Worm (Caenorhabditis elegans) whole organism, L4 larva: ENCODE measurements around the gene F59B10.4.

Experiments
- F10B5.3 ChIP-seq: sonication (generic microtip); optimal IDR thresholded peaks from 2 replicates; lab custom pipeline; 2016; ENCODE audit warnings: mild to moderate bottlenecking, missing genetic modification characterization, missing compliant biosample characterization
- F26F4.8 ChIP-seq: fragments of 200-800 bp; sonication (Bioruptor generic); conservative IDR thresholded peaks from 2 replicates; pipeline ENCODE4 v1.3.6; 2022; ENCODE audit warnings: missing genetic modification characterization, missing compliant biosample characterization
- F37D6.2 ChIP-seq: sonication (generic microtip); optimal IDR thresholded peaks from 2 replicates; lab custom pipeline; 2016; ENCODE audit warnings: mild to moderate bottlenecking, missing genetic modification characterization, missing compliant biosample characterization
- F44E2.7 ChIP-seq: fragments of 200-800 bp; sonication (Bioruptor generic); IDR thresholded peaks from 2 replicates; pipeline ENCODE4 v2.1.2; 2022; ENCODE audit warnings: missing genetic modification characterization, missing compliant biosample characterization
- T20F7.1 ChIP-seq: fragments of 200-800 bp; sonication (Bioruptor generic); optimal IDR thresholded peaks from 2 replicates; lab custom pipeline; 2018; ENCODE audit warnings: mild to moderate bottlenecking, missing genetic modification characterization, missing compliant biosample characterization
- Y105C5A.15 ChIP-seq: fragments of 200-800 bp; sonication (Bioruptor generic); IDR thresholded peaks from 2 replicates; pipeline ENCODE4 v1.3.6; 2022; ENCODE audit warnings: missing genetic modification characterization, missing compliant biosample characterization
- aha-1 ChIP-seq: fragments of 150-350 bp; peaks from one replicate; lab custom pipeline; 2014; ENCODE audit warnings: missing biosample characterization, missing genetic modification characterization
- aly-2 ChIP-seq: sonication (generic microtip); optimal IDR thresholded peaks from 2 replicates; lab custom pipeline; 2018; ENCODE audit warnings: missing biosample characterization, missing genetic modification characterization
- ama-1 ChIP-seq: fragments of 150-350 bp; optimal IDR thresholded peaks from 2 replicates; lab custom pipeline; 2014; ENCODE audit warnings: inconsistent platforms, mixed read lengths
- attf-4 ChIP-seq: sonication (generic microtip); optimal IDR thresholded peaks from 3 replicates; lab custom pipeline; 2017; ENCODE audit warnings: missing biosample characterization, missing genetic modification characterization
- ceh-32 ChIP-seq: sonication (generic microtip); optimal IDR thresholded peaks from 2 replicates; lab custom pipeline; 2016; ENCODE audit warnings: mild to moderate bottlenecking, missing genetic modification characterization, missing compliant biosample characterization; ENCODE audit not compliant: poor library complexity
- ceh-82 ChIP-seq: sonication (generic microtip); optimal IDR thresholded peaks from 2 replicates; lab custom pipeline; 2017; ENCODE audit warnings: missing biosample characterization, missing genetic modification characterization
- ces-1 ChIP-seq: fragments of 150-350 bp; sonication (generic microtip); optimal IDR thresholded peaks from 4 replicates; lab custom pipeline; 2014; ENCODE audit warnings: missing biosample characterization, missing genetic modification reagents, missing genetic modification characterization
- ctbp-1 ChIP-seq: fragments of 200-800 bp; sonication (Bioruptor generic); IDR thresholded peaks from 2 replicates; pipeline ENCODE4 v1.3.6; 2022; ENCODE audit warnings: missing genetic modification reagents, missing genetic modification characterization, missing compliant biosample characterization
- daf-16 ChIP-seq, 3 experiments: sonication (generic microtip); optimal IDR thresholded peaks; 2 replicates each; lab custom pipeline; 2016 to 2017; ENCODE audit warnings: missing genetic modification characterization in 3 of 3, missing genetic modification reagents in 3 of 3, mild to moderate bottlenecking in 2 of 3, missing compliant biosample characterization in 2 of 3, missing biosample characterization in 1 of 3, moderate library complexity in 1 of 3
- daf-19 ChIP-seq: fragments of 200-800 bp; sonication (Bioruptor generic); conservative IDR thresholded peaks from 2 replicates; pipeline ENCODE4 v1.3.6; 2022; ENCODE audit warnings: missing genetic modification characterization, missing compliant biosample characterization
- dmd-6 ChIP-seq: fragments of 200-800 bp; sonication (Bioruptor generic); IDR thresholded peaks from 2 replicates; pipeline ENCODE4 v1.3.6; 2022; ENCODE audit warnings: missing genetic modification reagents, missing genetic modification characterization, missing compliant biosample characterization
- dmd-9 ChIP-seq: fragments of 200-800 bp; sonication (Bioruptor generic); IDR thresholded peaks from 2 replicates; pipeline ENCODE4 v1.3.6; 2022; ENCODE audit warnings: missing genetic modification reagents, missing genetic modification characterization, missing compliant biosample characterization
- dpl-1 ChIP-seq: fragments of 150-350 bp; optimal IDR thresholded peaks from 2 replicates; lab custom pipeline; 2014; ENCODE audit warnings: missing biosample characterization, missing genetic modification reagents, missing genetic modification characterization
- fos-1 ChIP-seq: fragments of 150-350 bp; optimal IDR thresholded peaks from 2 replicates; lab custom pipeline; 2014; ENCODE audit warnings: missing biosample characterization, missing genetic modification characterization
- hlh-11 ChIP-seq: fragments of 200-800 bp; sonication (Bioruptor generic); optimal IDR thresholded peaks from 2 replicates; lab custom pipeline; 2018; ENCODE audit warnings: mild to moderate bottlenecking, missing genetic modification characterization, missing compliant biosample characterization
- hmg-1.1 ChIP-seq: fragments of 200-800 bp; sonication (Bioruptor generic); IDR thresholded peaks from 2 replicates; pipeline ENCODE4 v1.3.6; 2022; ENCODE audit warnings: missing genetic modification reagents, missing genetic modification characterization, missing compliant biosample characterization
- jun-1 ChIP-seq: fragments of 150-350 bp; optimal IDR thresholded peaks from 2 replicates; lab custom pipeline; 2014; ENCODE audit warnings: missing biosample characterization, missing genetic modification reagents, missing genetic modification characterization
- lim-7 ChIP-seq: fragments of 200-800 bp; sonication (Bioruptor generic); IDR thresholded peaks from 2 replicates; pipeline ENCODE4 v1.3.6; 2022; ENCODE audit warnings: missing genetic modification characterization, missing compliant biosample characterization
- lin-1 ChIP-seq: fragments of 200-800 bp; sonication (Bioruptor generic); IDR thresholded peaks from 2 replicates; pipeline ENCODE4 v1.3.6; 2022; ENCODE audit warnings: missing genetic modification reagents, missing genetic modification characterization, missing compliant biosample characterization
- lin-39 ChIP-seq: fragments of 150-350 bp; optimal IDR thresholded peaks from 2 replicates; lab custom pipeline; 2014; ENCODE audit warnings: missing biosample characterization, missing genetic modification reagents, missing genetic modification characterization
- lsy-2 ChIP-seq, 2 experiments: fragments of 150-350 bp in 1 of 2; sonication (generic microtip) in 1 of 2; optimal IDR thresholded peaks; 2 replicates each; lab custom pipeline; 2014 to 2017; ENCODE audit warnings: missing biosample characterization in 2 of 2, missing genetic modification characterization in 2 of 2
- madf-9 ChIP-seq: fragments of 200-800 bp; sonication (Bioruptor generic); conservative IDR thresholded peaks from 2 replicates; pipeline ENCODE4 v1.3.6; 2022; ENCODE audit warnings: missing genetic modification reagents, missing genetic modification characterization, missing compliant biosample characterization
- mdl-1 ChIP-seq, 2 experiments: fragments of 150-350 bp in 1 of 2; sonication (generic microtip) in 1 of 2; optimal IDR thresholded peaks; 2 replicates each; lab custom pipeline; 2014 to 2017; ENCODE audit warnings: missing biosample characterization in 2 of 2, missing genetic modification characterization in 2 of 2
- mep-1 ChIP-seq: fragments of 150-350 bp; sonication (generic microtip); optimal IDR thresholded peaks from 3 replicates; lab custom pipeline; 2014; ENCODE audit warnings: missing biosample characterization, missing genetic modification characterization
- mes-2 ChIP-seq: sonication (generic microtip); optimal IDR thresholded peaks from 2 replicates; lab custom pipeline; 2016; ENCODE audit warnings: missing genotype, mild to moderate bottlenecking, missing genetic modification characterization, missing compliant biosample characterization; ENCODE audit not compliant: poor library complexity, severe bottlenecking
- nhr-102 ChIP-seq: sonication (generic microtip); optimal IDR thresholded peaks from 2 replicates; lab custom pipeline; 2016; ENCODE audit warnings: mild to moderate bottlenecking, missing genetic modification characterization, moderate library complexity, missing compliant biosample characterization
- nhr-11 ChIP-seq: fragments of 150-350 bp; optimal IDR thresholded peaks from 2 replicates; lab custom pipeline; 2014; ENCODE audit warnings: missing biosample characterization, missing genetic modification characterization
- nhr-28 ChIP-seq: fragments of 150-350 bp; optimal IDR thresholded peaks from 2 replicates; lab custom pipeline; 2014; ENCODE audit warnings: missing biosample characterization, missing genetic modification characterization
- nhr-41 ChIP-seq: fragments of 200-800 bp; sonication (Bioruptor generic); IDR thresholded peaks from 2 replicates; pipeline ENCODE4 v1.3.6; 2022; ENCODE audit warnings: missing genetic modification reagents, missing genetic modification characterization, missing compliant biosample characterization
- nhr-42 ChIP-seq: fragments of 200-800 bp; sonication (Bioruptor generic); IDR thresholded peaks from 2 replicates; pipeline ENCODE4 v1.3.6; 2022; ENCODE audit warnings: missing genetic modification characterization, missing compliant biosample characterization
- nhr-76 ChIP-seq: fragments of 150-350 bp; optimal IDR thresholded peaks from 2 replicates; lab custom pipeline; 2014; ENCODE audit warnings: missing biosample characterization, missing genetic modification characterization
- pha-4 ChIP-seq, 2 experiments: fragments of 150-350 bp in 1 of 2; fragments of 200-800 bp in 1 of 2; sonication (Bioruptor generic) in 1 of 2; IDR thresholded peaks in 1 of 2; optimal IDR thresholded peaks in 1 of 2; 2 replicates each; pipeline versions ENCODE4 v1.3.6 to Lab custom; 2014 to 2022; ENCODE audit warnings: missing genetic modification characterization in 2 of 2, missing genetic modification reagents in 2 of 2, missing biosample characterization in 1 of 2, missing compliant biosample characterization in 1 of 2
- pqm-1 ChIP-seq: sonication (generic microtip); optimal IDR thresholded peaks from 2 replicates; lab custom pipeline; 2017; ENCODE audit warnings: missing biosample characterization, missing genetic modification characterization
- sdz-12 ChIP-seq: fragments of 200-800 bp; sonication (Bioruptor generic); optimal IDR thresholded peaks from 2 replicates; lab custom pipeline; 2018; ENCODE audit warnings: mild to moderate bottlenecking, missing genetic modification characterization, missing compliant biosample characterization
- set-16 ChIP-seq: fragments of 200-800 bp; sonication (Bioruptor generic); IDR thresholded peaks from 2 replicates; pipeline ENCODE4 v1.3.6; 2022; ENCODE audit warnings: missing genetic modification reagents, missing genetic modification characterization, missing compliant biosample characterization
- skn-1 ChIP-seq: fragments of 150-350 bp; optimal IDR thresholded peaks from 2 replicates; lab custom pipeline; 2014; ENCODE audit warnings: missing biosample characterization, missing genetic modification characterization
- snpc-1.2 ChIP-seq: fragments of 200-800 bp; sonication (Bioruptor generic); IDR thresholded peaks from 2 replicates; pipeline ENCODE4 v1.3.6; 2022; ENCODE audit warnings: missing genetic modification reagents, missing genetic modification characterization, missing compliant biosample characterization
- spr-3 ChIP-seq: fragments of 200-800 bp; sonication (Bioruptor generic); optimal IDR thresholded peaks from 2 replicates; lab custom pipeline; 2018; ENCODE audit warnings: mild to moderate bottlenecking, missing genetic modification characterization, missing compliant biosample characterization
- tra-1 ChIP-seq: fragments of 200-800 bp; sonication (Bioruptor generic); IDR thresholded peaks from 2 replicates; pipeline ENCODE4 v1.3.6; 2022; ENCODE audit warnings: missing genetic modification reagents, missing genetic modification characterization, missing compliant biosample characterization
- unc-130 ChIP-seq: sonication (generic microtip); optimal IDR thresholded peaks from 2 replicates; lab custom pipeline; 2016; ENCODE audit warnings: missing genetic modification reagents, missing genetic modification characterization, missing compliant biosample characterization
- vab-7 ChIP-seq: fragments of 200-800 bp; sonication (Bioruptor generic); IDR thresholded peaks from 2 replicates; pipeline ENCODE4 v1.3.6; 2022; ENCODE audit warnings: missing genetic modification reagents, missing genetic modification characterization, missing compliant biosample characterization
- zag-1 ChIP-seq: fragments of 150-350 bp; optimal IDR thresholded peaks from 2 replicates; lab custom pipeline; 2014; ENCODE audit warnings: missing biosample characterization, missing genetic modification characterization
- zfp-3 ChIP-seq: fragments of 200-800 bp; sonication (Bioruptor generic); conservative IDR thresholded peaks from 2 replicates; pipeline ENCODE4 v1.3.6; 2022; ENCODE audit warnings: missing genetic modification reagents, missing genetic modification characterization, missing compliant biosample characterization

F59B10.4 gene

ce11 chrII:10559671-10560184, 40.8 kb upstream of the F59B10.4 start (continued):
- TF ChIP-seq nhr-28 (tag; lab: Kevin White, UChicago) (peak; percentile 32), hmg-1.1 (no peak), zag-1 (tag; lab: Kevin White, UChicago) (no peak), F37D6.2 (tag; lab: Kevin White, UChicago) (no peak), ama-1 (peak; percentile 1), ctbp-1 (GFP tag; lab: Robert Waterston, UW) (0 out of 2 replicates have a peak, but pooled peaks have one; percentile 13), lin-1 (no peak), F26F4.8 (no peak), nhr-41 (GFP tag; lab: Robert Waterston, UW) (no peak), daf-16 (GFP tag; optimal IDR thresholded peaks at IDR 0.05; lab: Kevin White, UChicago) (peak in 1 of 2 experiments; percentile 16), daf-16 (tag; optimal IDR thresholded peaks at IDR 0.05; lab: Kevin White, UChicago) (peak; percentile 75), snpc-1.2 (no peak), F44E2.7 (GFP tag; lab: Robert Waterston, UW) (no peak), T20F7.1 (GFP tag; lab: Kevin White, UChicago) (no peak), ceh-82 (tag; lab: Kevin White, UChicago) (no peak), lim-7 (GFP tag; lab: Robert Waterston, UW) (no peak), lin-39 (tag; lab: Kevin White, UChicago) (no peak), unc-130 (GFP tag; lab: Kevin White, UChicago) (no peak), aly-2 (tag; lab: Kevin White, UChicago) (no peak), ceh-32 (no peak)

DNA sequence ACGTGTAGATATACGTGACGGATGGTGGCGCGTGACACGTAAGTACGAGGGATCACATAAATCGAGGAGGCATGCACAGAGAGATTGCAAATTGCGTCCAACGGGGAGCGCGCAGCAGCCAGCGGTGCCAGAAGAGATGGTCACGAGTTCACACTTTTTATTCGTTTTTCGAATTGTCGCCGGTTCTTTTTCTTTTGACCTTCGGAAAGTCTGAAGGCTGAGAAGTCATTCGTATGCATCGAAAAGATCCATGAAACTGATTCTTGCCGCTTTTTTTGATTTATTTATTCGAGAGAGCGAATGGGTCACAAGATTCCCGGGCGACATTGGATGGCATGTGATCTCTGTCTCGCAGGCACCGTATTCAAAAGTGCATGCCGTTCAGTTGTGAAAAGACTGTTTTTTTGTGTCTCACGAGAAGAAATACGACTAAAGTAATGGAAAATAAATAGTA, 40.1 kb upstream of the F59B10.4 start:
- TF ChIP-seq zag-1 (tag; lab: Kevin White, UChicago) (no peak), aha-1 (tag; lab: Kevin White, UChicago) (peak; percentile 99), aly-2 (tag; lab: Kevin White, UChicago) (no peak), mes-2 (tag; lab: Kevin White, UChicago) (peak; percentile 15), zfp-3 (no peak), hlh-11 (tag; lab: Kevin White, UChicago) (peak; percentile 88), jun-1 (tag; lab: Kevin White, UChicago) (no peak), nhr-41 (GFP tag; lab: Robert Waterston, UW) (no peak), F10B5.3 (tag; lab: Kevin White, UChicago) (no peak), snpc-1.2 (no peak), nhr-11 (tag; lab: Kevin White, UChicago) (peak; percentile 73), dpl-1 (GFP tag; lab: Kevin White, UChicago) (peak; percentile 16), spr-3 (GFP tag; lab: Kevin White, UChicago) (no peak), mep-1 (tag; lab: Kevin White, UChicago) (peak; percentile 74), dmd-9 (GFP tag; lab: Robert Waterston, UW) (no peak), nhr-42 (GFP tag; lab: Robert Waterston, UW) (no peak), pqm-1 (no peak), daf-19 (GFP tag; lab: Robert Waterston, UW) (no peak), sdz-12 (GFP tag; lab: Kevin White, UChicago) (no peak), Y105C5A.15 (no peak), nhr-28 (tag; lab: Kevin White, UChicago) (peak; percentile 17), nhr-102 (no peak), vab-7 (GFP tag; lab: Robert Waterston, UW) (no peak), fos-1 (no peak), nhr-76 (tag; lab: Kevin White, UChicago) (no peak), pha-4 (GFP tag; IDR thresholded peaks at IDR 0.05; lab: Robert Waterston, UW) (no peak), pha-4 (tag; optimal IDR thresholded peaks at IDR 0.05; lab: Kevin White, UChicago) (no peak), ces-1 (GFP tag; lab: Kevin White, UChicago) (no peak), tra-1 (GFP tag; lab: Robert Waterston, UW) (no peak), madf-9 (peak; percentile 1; the same call in 1 of the 2 replicates), attf-4 (tag; lab: Kevin White, UChicago) (no peak), mdl-1 (tag; optimal IDR thresholded peaks at IDR 0.05; lab: Kevin White, UChicago) (peak in 1 of 2 experiments; percentile 84), F26F4.8 (no peak), set-16 (GFP tag; lab: Robert Waterston, UW) (peak; percentile 61; the same call in 1 of the 2 replicates), lsy-2 (tag; optimal IDR thresholded peaks at IDR 0.05; lab: Kevin White, UChicago) (peak; percentile 13 to 63), F44E2.7 (GFP tag; lab: Robert Waterston, UW) (no peak), dmd-6 (GFP tag; lab: Robert Waterston, UW) (no peak), skn-1 (tag; lab: Kevin White, UChicago) (no peak)
